Fruit fly (Drosophila melanogaster) whole organism, embryonic: ENCODE results near the gene CG11095.

ENCODE experiments used
- Ada2b ChIP-seq: fragments of 200-800 bp; sonication (Bioruptor generic); IDR thresholded peaks from 2 replicates; pipeline ENCODE4 v1.3.6; 2022; ENCODE audit warnings: missing biosample characterization, missing genetic modification characterization
- Adf1 ChIP-seq: fragments of 200-800 bp; sonication (Bioruptor generic); IDR thresholded peaks from 2 replicates; pipeline ENCODE4 v1.3.6; 2022; ENCODE audit warnings: missing biosample characterization, missing genetic modification characterization
- Asciz ChIP-seq: fragments of 200-800 bp; sonication (Bioruptor generic); optimal IDR thresholded peaks from 2 replicates; lab custom pipeline; 2017; ENCODE audit warnings: missing biosample characterization, mild to moderate bottlenecking, missing genetic modification characterization, missing genetic modification reagents
- CG10209 ChIP-seq: fragments of 200-800 bp; sonication (Bioruptor generic); optimal IDR thresholded peaks from 3 replicates; lab custom pipeline; 2017; ENCODE audit warnings: missing biosample characterization, mild to moderate bottlenecking, missing genetic modification characterization, missing genetic modification reagents
- CG10979 ChIP-seq: fragments of 200-800 bp; sonication (Bioruptor generic); optimal IDR thresholded peaks from 2 replicates; lab custom pipeline; 2018; ENCODE audit warnings: missing biosample characterization, mild to moderate bottlenecking, missing genetic modification characterization, moderate library complexity
- CG11398 ChIP-seq: fragments of 200-800 bp; sonication (Bioruptor generic); optimal IDR thresholded peaks from 2 replicates; lab custom pipeline; 2016; ENCODE audit warnings: missing biosample characterization, missing genetic modification characterization
- CG11696 ChIP-seq: fragments of 200-800 bp; sonication (Bioruptor generic); IDR thresholded peaks from 2 replicates; pipeline ENCODE4 v1.3.6; 2022; ENCODE audit warnings: missing biosample characterization, missing genetic modification characterization
- CG12391 ChIP-seq: fragments of 200-800 bp; sonication (Bioruptor generic); optimal IDR thresholded peaks from 3 replicates; lab custom pipeline; 2018; ENCODE audit warnings: missing biosample characterization, mild to moderate bottlenecking, missing genetic modification characterization, moderate library complexity
- CG13424 ChIP-seq: fragments of 200-800 bp; sonication (Bioruptor generic); optimal IDR thresholded peaks from 2 replicates; lab custom pipeline; 2019; ENCODE audit warnings: missing biosample characterization, mild to moderate bottlenecking, missing genetic modification characterization, moderate library complexity
- CG15601 ChIP-seq: fragments of 200-800 bp; sonication (Bioruptor generic); optimal IDR thresholded peaks from 3 replicates; lab custom pipeline; 2019; ENCODE audit warnings: missing biosample characterization, mild to moderate bottlenecking, missing genetic modification characterization, moderate library complexity
- CG17186 ChIP-seq: fragments of 200-800 bp; sonication (Bioruptor generic); optimal IDR thresholded peaks from 3 replicates; lab custom pipeline; 2017; ENCODE audit warnings: missing biosample characterization, missing genetic modification reagents, missing genetic modification characterization
- CG17328 ChIP-seq: fragments of 200-800 bp; sonication (Bioruptor generic); IDR thresholded peaks from 2 replicates; pipeline ENCODE4 v1.3.6; 2022; ENCODE audit warnings: missing biosample characterization, missing genetic modification characterization
- CG18599 ChIP-seq: fragments of 200-800 bp; sonication (Bioruptor generic); optimal IDR thresholded peaks from 3 replicates; lab custom pipeline; 2017; ENCODE audit warnings: missing biosample characterization, missing genetic modification characterization, mild to moderate bottlenecking, moderate library complexity, missing genetic modification reagents
- CG2116 ChIP-seq: fragments of 200-800 bp; sonication (Bioruptor generic); optimal IDR thresholded peaks from 3 replicates; lab custom pipeline; 2018; ENCODE audit warnings: missing biosample characterization, mild to moderate bottlenecking, missing genetic modification characterization
- CG32772 ChIP-seq: fragments of 200-800 bp; sonication (Bioruptor generic); IDR thresholded peaks from 2 replicates; pipeline ENCODE4 v1.3.6; 2022; ENCODE audit warnings: missing biosample characterization, missing genetic modification characterization
- CG3281 ChIP-seq: fragments of 200-800 bp; sonication (Bioruptor generic); optimal IDR thresholded peaks from 3 replicates; lab custom pipeline; 2017; ENCODE audit warnings: missing biosample characterization, mild to moderate bottlenecking, missing genetic modification characterization
- CG34422 ChIP-seq: fragments of 200-800 bp; sonication (Bioruptor generic); IDR thresholded peaks from 3 replicates; pipeline ENCODE4 v1.3.6; 2022; ENCODE audit warnings: missing biosample characterization, missing genetic modification characterization
- CG4820 ChIP-seq: fragments of 200-800 bp; sonication (Bioruptor generic); optimal IDR thresholded peaks from 3 replicates; lab custom pipeline; 2016; ENCODE audit warnings: missing biosample characterization, missing genetic modification characterization
- CG8359 ChIP-seq: fragments of 200-800 bp; sonication (Bioruptor generic); optimal IDR thresholded peaks from 2 replicates; lab custom pipeline; 2017; ENCODE audit warnings: missing biosample characterization, mild to moderate bottlenecking, missing genetic modification characterization, borderline replicate concordance
- CG9609 ChIP-seq: fragments of 200-800 bp; sonication (Bioruptor generic); optimal IDR thresholded peaks from 3 replicates; lab custom pipeline; 2016; ENCODE audit warnings: missing biosample characterization, missing genetic modification characterization
- Deaf1 ChIP-seq: fragments of 200-800 bp; optimal IDR thresholded peaks from 3 replicates; lab custom pipeline; 2019; ENCODE audit warnings: missing biosample characterization, mild to moderate bottlenecking, missing genetic modification characterization, moderate library complexity
- H15 ChIP-seq: fragments of 200-800 bp; sonication (Bioruptor generic); IDR thresholded peaks from 3 replicates; pipeline ENCODE4 v1.3.6; 2022; ENCODE audit warnings: missing biosample characterization, missing genetic modification characterization
- HmgZ ChIP-seq: fragments of 200-800 bp; sonication (Bioruptor generic); optimal IDR thresholded peaks from 2 replicates; lab custom pipeline; 2018; ENCODE audit warnings: missing biosample characterization, mild to moderate bottlenecking, missing genetic modification characterization
- Hr78 ChIP-seq, 2 experiments: fragments of 200-800 bp in 1 of 2; fragments of >200 bp in 1 of 2; sonication (Bioruptor generic) in 1 of 2; optimal IDR thresholded peaks; 2 replicates each; lab custom pipeline; 2017 to 2019; ENCODE audit warnings: missing biosample characterization in 2 of 2, missing genetic modification characterization in 2 of 2, mild to moderate bottlenecking in 1 of 2, moderate library complexity in 1 of 2
- Mrtf ChIP-seq: fragments of 200-800 bp; sonication (Bioruptor generic); IDR thresholded peaks from 3 replicates; pipeline ENCODE4 v1.3.6; 2022; ENCODE audit warnings: missing biosample characterization, missing genetic modification characterization
- Nf-YC ChIP-seq: fragments of 200-800 bp; optimal IDR thresholded peaks from 3 replicates; lab custom pipeline; 2019; ENCODE audit warnings: missing biosample characterization, mild to moderate bottlenecking, missing genetic modification characterization, moderate library complexity
- NfI ChIP-seq: fragments of 200-800 bp; sonication (Bioruptor generic); optimal IDR thresholded peaks from 3 replicates; lab custom pipeline; 2018; ENCODE audit warnings: missing biosample characterization, mild to moderate bottlenecking, missing genetic modification characterization, moderate library complexity
- Side ChIP-seq: fragments of 200-800 bp; sonication (Bioruptor generic); optimal IDR thresholded peaks from 2 replicates; lab custom pipeline; 2016; ENCODE audit warnings: missing biosample characterization, missing genetic modification characterization
- Sox102F ChIP-seq: fragments of 200-800 bp; sonication (Bioruptor generic); optimal IDR thresholded peaks from 2 replicates; lab custom pipeline; 2018; ENCODE audit warnings: missing biosample characterization, mild to moderate bottlenecking, missing genetic modification characterization, moderate library complexity
- Xrp1 ChIP-seq: fragments of 200-800 bp; sonication (Bioruptor generic); IDR thresholded peaks from 2 replicates; pipeline ENCODE4 v1.3.6; 2022; ENCODE audit warnings: missing biosample characterization, missing genetic modification characterization
- al ChIP-seq: fragments of 200-800 bp; sonication (Bioruptor generic); IDR thresholded peaks from 2 replicates; pipeline ENCODE4 v1.3.6; 2022; ENCODE audit warnings: missing biosample characterization, missing genetic modification characterization
- amos ChIP-seq: fragments of 200-800 bp; sonication (Bioruptor generic); IDR thresholded peaks from 2 replicates; pipeline ENCODE4 v1.3.6; 2022; ENCODE audit warnings: missing biosample characterization, missing genetic modification characterization; ENCODE audit not compliant: partially characterized antibody
- cg ChIP-seq: fragments of 200-800 bp; sonication (Bioruptor generic); optimal IDR thresholded peaks from 3 replicates; lab custom pipeline; 2019; ENCODE audit warnings: missing biosample characterization, mild to moderate bottlenecking, missing genetic modification characterization, moderate library complexity
- crc ChIP-seq: fragments of 200-800 bp; sonication (Bioruptor generic); optimal IDR thresholded peaks from 2 replicates; lab custom pipeline; 2016; ENCODE audit warnings: missing biosample characterization, missing genetic modification characterization
- croc ChIP-seq: fragments of 200-800 bp; sonication (Bioruptor generic); conservative IDR thresholded peaks from 3 replicates; pipeline ENCODE4 v1.3.6; 2022; ENCODE audit warnings: missing biosample characterization, missing genetic modification characterization
- cwo ChIP-seq: fragments of 200-800 bp; sonication (Bioruptor generic); optimal IDR thresholded peaks from 3 replicates; lab custom pipeline; 2017; ENCODE audit warnings: missing biosample characterization, missing genetic modification characterization, mild to moderate bottlenecking, moderate library complexity, missing genetic modification reagents
- dmrt99B ChIP-seq: fragments of 200-800 bp; sonication (Bioruptor generic); optimal IDR thresholded peaks from 2 replicates; lab custom pipeline; 2018; ENCODE audit warnings: missing biosample characterization, mild to moderate bottlenecking, missing genetic modification characterization, moderate library complexity
- emc ChIP-seq: fragments of 200-800 bp; sonication (Bioruptor generic); optimal IDR thresholded peaks from 2 replicates; lab custom pipeline; 2016; ENCODE audit warnings: missing biosample characterization, missing genetic modification characterization
- esg ChIP-seq: fragments of 200-800 bp; sonication (Bioruptor generic); conservative IDR thresholded peaks from 2 replicates; pipeline ENCODE4 v1.3.6; 2022; ENCODE audit warnings: missing biosample characterization, missing genetic modification characterization
- gce ChIP-seq: fragments of 200-800 bp; sonication (Bioruptor generic); IDR thresholded peaks from 3 replicates; pipeline ENCODE4 v1.3.6; 2022; ENCODE audit warnings: missing biosample characterization, missing genetic modification characterization
- mirr ChIP-seq: fragments of 200-800 bp; sonication (Bioruptor generic); optimal IDR thresholded peaks from 3 replicates; lab custom pipeline; 2018; ENCODE audit warnings: missing biosample characterization, mild to moderate bottlenecking, missing genetic modification characterization
- nau ChIP-seq: fragments of 200-800 bp; sonication (Bioruptor generic); optimal IDR thresholded peaks from 3 replicates; lab custom pipeline; 2017; ENCODE audit warnings: missing biosample characterization, mild to moderate bottlenecking, missing genetic modification characterization, missing genetic modification reagents
- nom ChIP-seq: fragments of 200-800 bp; sonication (Bioruptor generic); optimal IDR thresholded peaks from 2 replicates; lab custom pipeline; 2017; ENCODE audit warnings: missing biosample characterization, missing genetic modification characterization, mild to moderate bottlenecking, moderate library complexity, missing genetic modification reagents
- oc ChIP-seq: fragments of 200-800 bp; sonication (Bioruptor generic); optimal IDR thresholded peaks from 2 replicates; lab custom pipeline; 2018; ENCODE audit warnings: missing biosample characterization, mild to moderate bottlenecking, missing genetic modification characterization, moderate library complexity
- org-1 ChIP-seq: fragments of 200-800 bp; sonication (Bioruptor generic); optimal IDR thresholded peaks from 2 replicates; lab custom pipeline; 2017; ENCODE audit warnings: missing biosample characterization, missing genetic modification characterization
- sd ChIP-seq: fragments of 200-800 bp; sonication (Bioruptor generic); optimal IDR thresholded peaks from 3 replicates; lab custom pipeline; 2018; ENCODE audit warnings: missing biosample characterization, mild to moderate bottlenecking, missing genetic modification characterization, moderate library complexity
- slbo ChIP-seq: fragments of 200-800 bp; sonication (Bioruptor generic); IDR thresholded peaks from 2 replicates; pipeline ENCODE4 v1.3.6; 2022; ENCODE audit warnings: missing biosample characterization, missing genetic modification characterization
- tgo ChIP-seq: fragments of 200-800 bp; sonication (Bioruptor generic); IDR thresholded peaks from 3 replicates; pipeline ENCODE4 v1.3.6; 2022; ENCODE audit warnings: missing biosample characterization, missing genetic modification characterization

CG11095 gene

DNA sequence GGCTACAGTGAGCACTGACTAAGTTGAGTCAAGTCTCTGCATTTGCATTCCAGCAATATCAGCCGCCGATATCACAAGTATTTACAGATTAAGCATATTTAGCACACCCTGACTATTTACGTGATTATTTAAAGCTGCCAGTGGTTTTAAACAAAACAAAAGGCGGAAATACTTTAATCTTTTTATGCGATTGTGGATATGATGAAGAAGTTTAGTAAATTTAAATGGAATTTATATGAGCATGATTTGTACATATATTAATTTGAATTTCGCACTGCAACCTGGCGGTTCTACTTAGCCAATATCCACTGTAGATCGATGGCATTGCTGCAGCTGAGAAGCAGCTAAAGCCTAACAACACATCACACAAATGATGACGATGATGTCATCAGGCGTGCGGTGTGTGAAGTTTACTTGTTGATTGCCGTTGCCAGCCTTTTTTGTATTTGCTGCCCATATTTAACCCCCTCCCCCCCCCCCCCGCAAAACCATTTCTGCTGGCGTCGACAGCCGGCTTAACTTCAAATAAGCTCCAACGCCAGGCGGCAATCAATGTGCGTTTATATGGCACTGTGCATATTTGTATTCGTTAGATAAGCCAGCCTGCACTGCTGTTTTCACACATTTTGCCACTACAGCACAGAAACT is 4.2 kb downstream of the CG11095 start (continued):
- TF ChIP-seq Hr78 (GFP tag; optimal IDR thresholded peaks at IDR 0.05; lab: Kevin White, UChicago) (peak in 1 of 2 experiments; percentile 34), HmgZ (tag; lab: Kevin White, UChicago) (no peak), Side (GFP tag; lab: Kevin White, UChicago) (peak; percentile 40), Nf-YC (peak; percentile 17), oc (peak; percentile 22), CG10979 (tag; lab: Kevin White, UChicago) (peak; percentile 59), crc (GFP tag; lab: Kevin White, UChicago) (peak; percentile 41), slbo (GFP tag; lab: Robert Waterston, UW) (peak; percentile 43), Adf1 (GFP tag; lab: Robert Waterston, UW) (peak; percentile 58), nau (GFP tag; lab: Kevin White, UChicago) (peak; percentile 53), CG17186 (no peak), CG8359 (peak; percentile 7), CG32772 (peak; percentile 31; the same call in 1 of the 2 replicates), org-1 (peak; percentile 66), CG3281 (GFP tag; lab: Kevin White, UChicago) (peak; percentile 61), al (peak; percentile 28; the same call in 1 of the 2 replicates), nom (GFP tag; lab: Kevin White, UChicago) (peak; percentile 31), Ada2b (GFP tag; lab: Robert Waterston, UW) (peak; percentile 36), mirr (peak; percentile 45), Asciz (GFP tag; lab: Kevin White, UChicago) (peak; percentile 54), CG18599 (peak; percentile 60), gce (0 out of 3 replicates have a peak, but pooled peaks have one; percentile 31), CG13424 (tag; lab: Kevin White, UChicago) (peak; percentile 75), CG12391 (peak; percentile 59), sd (peak; percentile 47), emc (GFP tag; lab: Kevin White, UChicago) (peak; percentile 17), esg (GFP tag; lab: Robert Waterston, UW) (peak; percentile 60), cwo (GFP tag; lab: Kevin White, UChicago) (peak; percentile 42), Sox102F (GFP tag; lab: Kevin White, UChicago) (peak; percentile 61), CG34422 (GFP tag; lab: Robert Waterston, UW) (peak; percentile 49; the same call in 1 of the 3 replicates), NfI (GFP tag; lab: Kevin White, UChicago) (peak; percentile 54), CG15601 (tag; lab: Kevin White, UChicago) (peak; percentile 43), tgo (GFP tag; lab: Robert Waterston, UW) (peak; percentile 67; the same call in 2 of the 3 replicates), croc (GFP tag; lab: Robert Waterston, UW) (peak; percentile 57; the same call in 2 of the 3 replicates), CG11696 (no peak), CG11398 (GFP tag; lab: Kevin White, UChicago) (no peak), H15 (GFP tag; lab: Robert Waterston, UW) (peak; percentile 53; the same call in 1 of the 3 replicates), CG4820 (GFP tag; lab: Kevin White, UChicago) (peak; percentile 56), CG9609 (GFP tag; lab: Kevin White, UChicago) (peak; percentile 47), CG2116 (GFP tag; lab: Kevin White, UChicago) (peak; percentile 16), Xrp1 (no peak; the same call in 1 of the 2 replicates), amos (GFP tag; lab: Robert Waterston, UW) (no peak), CG10209 (GFP tag; lab: Kevin White, UChicago) (peak; percentile 60), dmrt99B (tag; lab: Kevin White, UChicago) (peak; percentile 84), cg (GFP tag; lab: Kevin White, UChicago) (no peak), Deaf1 (tag; lab: Kevin White, UChicago) (peak; percentile 5), CG17328 (GFP tag; lab: Robert Waterston, UW) (peak; percentile 54; the same call in 1 of the 2 replicates), Mrtf (GFP tag; lab: Robert Waterston, UW) (no peak)
